Fruit fly (Drosophila melanogaster) whole organism, embryonic: ENCODE measurements around the gene CG4278.

Experiments
- Atf-2 ChIP-seq: fragments of 200-800 bp; sonication (Bioruptor generic); optimal IDR thresholded peaks from 2 replicates; lab custom pipeline; 2016; ENCODE audit warnings: missing biosample characterization, missing genetic modification characterization
- Atf6 ChIP-seq: fragments of 200-800 bp; sonication (Bioruptor generic); IDR thresholded peaks from 2 replicates; pipeline ENCODE4 v1.3.6; 2022; ENCODE audit warnings: missing biosample characterization, missing genetic modification characterization
- Bgb ChIP-seq: fragments of 200-800 bp; sonication (Bioruptor generic); IDR thresholded peaks from 2 replicates; pipeline ENCODE4 v1.3.6; 2022; ENCODE audit warnings: missing biosample characterization, missing genetic modification characterization; ENCODE audit not compliant: partially characterized antibody
- CG11696 ChIP-seq: fragments of 200-800 bp; sonication (Bioruptor generic); IDR thresholded peaks from 2 replicates; pipeline ENCODE4 v1.3.6; 2022; ENCODE audit warnings: missing biosample characterization, missing genetic modification characterization
- CG12769 ChIP-seq: fragments of 200-800 bp; sonication (Bioruptor generic); optimal IDR thresholded peaks from 2 replicates; lab custom pipeline; 2019; ENCODE audit warnings: missing biosample characterization, mild to moderate bottlenecking, missing genetic modification characterization, moderate library complexity
- CG14050 ChIP-seq: fragments of 200-800 bp; sonication (Bioruptor generic); IDR thresholded peaks from 3 replicates; pipeline ENCODE4 v1.3.6; 2022; ENCODE audit warnings: missing biosample characterization, missing genetic modification characterization
- CG14667 ChIP-seq: fragments of 200-800 bp; sonication (Bioruptor generic); IDR thresholded peaks from 2 replicates; pipeline ENCODE4 v1.3.6; 2022; ENCODE audit warnings: missing biosample characterization, missing genetic modification characterization
- CG15073 ChIP-seq: fragments of 200-800 bp; sonication (Bioruptor generic); optimal IDR thresholded peaks from 2 replicates; lab custom pipeline; 2016; ENCODE audit warnings: missing biosample characterization, missing genetic modification characterization
- CG1602 ChIP-seq: fragments of 200-800 bp; sonication (Bioruptor generic); optimal IDR thresholded peaks from 3 replicates; lab custom pipeline; 2016; ENCODE audit warnings: missing biosample characterization, missing genetic modification characterization
- CG17829 ChIP-seq: fragments of 200-800 bp; optimal IDR thresholded peaks from 2 replicates; lab custom pipeline; 2019; ENCODE audit warnings: missing biosample characterization, mild to moderate bottlenecking, missing genetic modification characterization, moderate library complexity
- CG18764 ChIP-seq: fragments of 200-800 bp; sonication (Bioruptor generic); optimal IDR thresholded peaks from 3 replicates; lab custom pipeline; 2016; ENCODE audit warnings: missing biosample characterization, missing genetic modification characterization
- CG2712 ChIP-seq: fragments of 200-800 bp; optimal IDR thresholded peaks from 3 replicates; lab custom pipeline; 2019; ENCODE audit warnings: missing biosample characterization, mild to moderate bottlenecking, missing genetic modification characterization, moderate library complexity
- CG32767 ChIP-seq: fragments of 200-800 bp; sonication (Bioruptor generic); IDR thresholded peaks from 2 replicates; pipeline ENCODE4 v1.3.6; 2022; ENCODE audit warnings: missing biosample characterization, missing genetic modification characterization
- CG33557 ChIP-seq: fragments of 200-800 bp; sonication (Bioruptor generic); optimal IDR thresholded peaks from 2 replicates; lab custom pipeline; 2019; ENCODE audit warnings: missing biosample characterization, mild to moderate bottlenecking, missing genetic modification characterization, moderate library complexity
- CG4730 ChIP-seq: fragments of 200-800 bp; sonication (Bioruptor generic); IDR thresholded peaks from 2 replicates; pipeline ENCODE4 v1.3.6; 2022; ENCODE audit warnings: missing biosample characterization, missing genetic modification characterization
- CG6175 ChIP-seq: fragments of 200-800 bp; sonication (Bioruptor generic); IDR thresholded peaks from 3 replicates; pipeline ENCODE4 v1.3.6; 2022; ENCODE audit warnings: missing biosample characterization, missing genetic modification characterization
- CG9215 ChIP-seq: fragments of 200-800 bp; sonication (Bioruptor generic); IDR thresholded peaks from 2 replicates; pipeline ENCODE4 v1.3.6; 2022; ENCODE audit warnings: missing biosample characterization, missing genetic modification characterization
- Deaf1 ChIP-seq: fragments of 200-800 bp; optimal IDR thresholded peaks from 3 replicates; lab custom pipeline; 2019; ENCODE audit warnings: missing biosample characterization, mild to moderate bottlenecking, missing genetic modification characterization, moderate library complexity
- Doc2 ChIP-seq: fragments of 200-800 bp; sonication (Bioruptor generic); IDR thresholded peaks from 2 replicates; pipeline ENCODE4 v1.3.6; 2022; ENCODE audit warnings: missing biosample characterization, missing genetic modification characterization
- Eip74EF ChIP-seq, 2 experiments: fragments of 200-800 bp in 1 of 2; fragments of >200 bp in 1 of 2; sonication (Bioruptor generic) in 1 of 2; optimal IDR thresholded peaks; 2 replicates each; lab custom pipeline; 2017 to 2019; ENCODE audit warnings: missing biosample characterization in 2 of 2, missing genetic modification characterization in 2 of 2, mild to moderate bottlenecking in 1 of 2, moderate library complexity in 1 of 2
- Hmx ChIP-seq: fragments of 200-800 bp; sonication (Bioruptor generic); optimal IDR thresholded peaks from 2 replicates; lab custom pipeline; 2016; ENCODE audit warnings: missing biosample characterization, missing genetic modification characterization
- Lpt ChIP-seq: fragments of >200 bp; optimal IDR thresholded peaks from 2 replicates; lab custom pipeline; 2018; ENCODE audit warnings: missing biosample characterization, missing genetic modification characterization
- Opbp ChIP-seq: fragments of 200-800 bp; sonication (Bioruptor generic); IDR thresholded peaks from 3 replicates; pipeline ENCODE4 v1.3.6; 2022; ENCODE audit warnings: missing biosample characterization, missing genetic modification characterization; ENCODE audit not compliant: partially characterized antibody
- Sry-δ ChIP-seq: fragments of 200-800 bp; sonication (Bioruptor generic); optimal IDR thresholded peaks from 2 replicates; lab custom pipeline; 2016; ENCODE audit warnings: missing biosample characterization, missing genetic modification characterization
- Stat92E ChIP-seq, 3 experiments: fragments of >200 bp in 2 of 3; fragments of 200-800 bp in 1 of 3; sonication (Bioruptor generic) in 1 of 3; optimal IDR thresholded peaks; 2 replicates each; lab custom pipeline; 2017 to 2019; ENCODE audit warnings: missing biosample characterization in 3 of 3, missing genetic modification characterization in 3 of 3, mild to moderate bottlenecking in 1 of 3, moderate library complexity in 1 of 3
- Vsx1 ChIP-seq: fragments of 200-800 bp; sonication (Bioruptor generic); optimal IDR thresholded peaks from 2 replicates; lab custom pipeline; 2017; ENCODE audit warnings: missing biosample characterization, mild to moderate bottlenecking, missing genetic modification characterization, missing genetic modification reagents
- YL-1 ChIP-seq: fragments of 200-800 bp; sonication (Bioruptor generic); optimal IDR thresholded peaks from 3 replicates; lab custom pipeline; 2017; ENCODE audit warnings: missing biosample characterization, mild to moderate bottlenecking, missing genetic modification characterization
- ap ChIP-seq: fragments of 200-800 bp; sonication (Bioruptor generic); IDR thresholded peaks from 2 replicates; pipeline ENCODE4 v1.3.6; 2022; ENCODE audit warnings: missing biosample characterization, missing genetic modification characterization
- ara ChIP-seq: fragments of 200-800 bp; sonication (Bioruptor generic); IDR thresholded peaks from 2 replicates; pipeline ENCODE4 v1.3.6; 2022; ENCODE audit warnings: missing biosample characterization, missing genetic modification characterization
- ase ChIP-seq: fragments of 200-800 bp; sonication (Bioruptor generic); IDR thresholded peaks from 3 replicates; pipeline ENCODE4 v1.3.6; 2022; ENCODE audit warnings: missing biosample characterization, missing genetic modification characterization
- btn ChIP-seq: fragments of 200-800 bp; sonication (Bioruptor generic); optimal IDR thresholded peaks from 2 replicates; lab custom pipeline; 2016; ENCODE audit warnings: missing biosample characterization, missing genetic modification characterization
- cg ChIP-seq: fragments of 200-800 bp; sonication (Bioruptor generic); optimal IDR thresholded peaks from 3 replicates; lab custom pipeline; 2019; ENCODE audit warnings: missing biosample characterization, mild to moderate bottlenecking, missing genetic modification characterization, moderate library complexity
- chinmo ChIP-seq: fragments of 200-800 bp; sonication (Bioruptor generic); IDR thresholded peaks from 4 replicates; pipeline ENCODE4 v1.3.6; 2022; ENCODE audit warnings: missing biosample characterization, missing genetic modification characterization; ENCODE audit not compliant: partially characterized antibody
- croc ChIP-seq: fragments of 200-800 bp; sonication (Bioruptor generic); conservative IDR thresholded peaks from 3 replicates; pipeline ENCODE4 v1.3.6; 2022; ENCODE audit warnings: missing biosample characterization, missing genetic modification characterization
- dan ChIP-seq: fragments of 200-800 bp; sonication (Bioruptor generic); IDR thresholded peaks from 2 replicates; pipeline ENCODE4 v1.3.6; 2022; ENCODE audit warnings: missing biosample characterization, missing genetic modification characterization
- fd64A ChIP-seq: fragments of 200-800 bp; sonication (Bioruptor generic); optimal IDR thresholded peaks from 3 replicates; lab custom pipeline; 2018; ENCODE audit warnings: missing biosample characterization, mild to moderate bottlenecking, missing genetic modification characterization
- gsb-n ChIP-seq: fragments of 200-800 bp; sonication (Bioruptor generic); optimal IDR thresholded peaks from 3 replicates; lab custom pipeline; 2018; ENCODE audit warnings: missing biosample characterization, mild to moderate bottlenecking, missing genetic modification characterization
- ind ChIP-seq: fragments of 200-800 bp; sonication (Bioruptor generic); optimal IDR thresholded peaks from 3 replicates; lab custom pipeline; 2016; ENCODE audit warnings: missing biosample characterization, missing genetic modification characterization
- inv ChIP-seq: fragments of 200-800 bp; sonication (Bioruptor generic); IDR thresholded peaks from 2 replicates; pipeline ENCODE4 v1.3.6; 2022; ENCODE audit warnings: missing biosample characterization, missing genetic modification characterization; ENCODE audit not compliant: partially characterized antibody
- knrl ChIP-seq: fragments of 200-800 bp; sonication (Bioruptor generic); IDR thresholded peaks from 3 replicates; pipeline ENCODE4 v1.3.6; 2022; ENCODE audit warnings: missing biosample characterization, missing genetic modification characterization; ENCODE audit not compliant: partially characterized antibody
- luna ChIP-seq: fragments of 200-800 bp; sonication (Bioruptor generic); optimal IDR thresholded peaks from 2 replicates; lab custom pipeline; 2016; ENCODE audit warnings: missing biosample characterization, missing genetic modification characterization
- maf-S ChIP-seq: fragments of 200-800 bp; sonication (Bioruptor generic); optimal IDR thresholded peaks from 2 replicates; lab custom pipeline; 2016; ENCODE audit warnings: missing biosample characterization, missing genetic modification characterization
- nom ChIP-seq: fragments of 200-800 bp; sonication (Bioruptor generic); optimal IDR thresholded peaks from 2 replicates; lab custom pipeline; 2017; ENCODE audit warnings: missing biosample characterization, missing genetic modification characterization, mild to moderate bottlenecking, moderate library complexity, missing genetic modification reagents
- pita ChIP-seq: fragments of 200-800 bp; sonication (Bioruptor generic); optimal IDR thresholded peaks from 2 replicates; lab custom pipeline; 2017; ENCODE audit warnings: missing biosample characterization, mild to moderate bottlenecking, missing genetic modification characterization
- prd ChIP-seq, 3 experiments: fragments of >200 bp in 2 of 3; fragments of 200-800 bp in 1 of 3; sonication (Bioruptor generic) in 1 of 3; optimal IDR thresholded peaks in 2 of 3; IDR thresholded peaks in 1 of 3; 2 replicates in 2 of 3; 3 replicates in 1 of 3; pipeline versions ENCODE4 v1.3.6 to Lab custom; 2017 to 2022; ENCODE audit warnings: missing biosample characterization in 1 of 3, missing genetic modification characterization in 1 of 3
- sd ChIP-seq: fragments of 200-800 bp; sonication (Bioruptor generic); optimal IDR thresholded peaks from 3 replicates; lab custom pipeline; 2018; ENCODE audit warnings: missing biosample characterization, mild to moderate bottlenecking, missing genetic modification characterization, moderate library complexity
- ssp ChIP-seq: fragments of 200-800 bp; sonication (Bioruptor generic); IDR thresholded peaks from 2 replicates; pipeline ENCODE4 v1.3.6; 2022; ENCODE audit warnings: missing biosample characterization, missing genetic modification characterization
- trh ChIP-seq: fragments of 200-800 bp; sonication (Bioruptor generic); optimal IDR thresholded peaks from 2 replicates; lab custom pipeline; 2016; ENCODE audit warnings: missing biosample characterization, missing genetic modification characterization
- vfl ChIP-seq: fragments of 200-800 bp; sonication (Bioruptor generic); optimal IDR thresholded peaks from 2 replicates; lab custom pipeline; 2016; ENCODE audit warnings: missing biosample characterization, missing genetic modification characterization

The CG4278 gene

DNA sequence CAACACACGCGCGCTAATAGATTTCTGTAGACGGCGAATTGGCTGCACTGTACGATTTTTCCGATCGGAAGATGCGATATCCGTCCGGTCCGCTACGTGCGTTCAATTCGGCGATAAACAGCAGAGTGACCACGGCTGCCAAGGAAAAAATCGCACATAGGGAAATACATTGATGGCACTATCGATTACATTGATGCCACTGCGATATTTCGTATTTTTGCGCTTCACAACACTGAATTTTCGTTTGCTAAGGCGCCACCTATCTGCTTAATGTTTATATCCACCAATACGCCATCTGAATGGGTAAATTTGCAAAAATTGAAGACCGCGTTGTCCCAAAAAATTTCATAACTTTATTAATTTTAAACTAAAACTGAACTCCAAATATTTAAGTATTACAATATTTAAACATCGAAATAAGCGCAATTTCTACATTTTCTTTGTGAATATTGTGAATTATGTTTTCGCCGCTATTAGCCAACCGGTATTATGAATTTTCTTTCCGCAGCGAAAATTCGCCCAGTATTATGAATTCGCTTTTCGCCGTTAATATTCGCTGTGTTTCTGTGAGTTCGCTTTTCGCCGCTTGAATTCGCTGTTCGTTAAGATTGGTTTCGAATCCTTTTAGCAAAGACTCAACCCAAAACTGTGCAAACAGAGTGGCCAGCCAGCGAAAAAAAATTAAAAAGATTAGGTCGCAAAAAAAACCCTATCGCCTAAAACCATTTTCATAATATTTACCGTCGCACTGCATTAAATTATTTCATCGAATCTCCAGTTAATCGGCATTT lies 39.1 kb upstream of the CG4278 start, which contains the start of the genes crp and pkaap (continued):
- TF ChIP-seq sd (tag; lab: Kevin White, UChicago) (peak; percentile 39), knrl (GFP tag; lab: Robert Waterston, UW) (no peak), ind (peak; percentile 83), chinmo (GFP tag; lab: Robert Waterston, UW) (no peak), CG14050 (GFP tag; lab: Robert Waterston, UW) (no peak), ap (GFP tag; lab: Robert Waterston, UW) (no peak), Vsx1 (peak; percentile 46), cg (GFP tag; lab: Kevin White, UChicago) (no peak), btn (GFP tag; lab: Kevin White, UChicago) (peak; percentile 77), CG17829 (tag; lab: Kevin White, UChicago) (peak; percentile 74), dan (GFP tag; lab: Robert Waterston, UW) (no peak), ssp (no peak), luna (GFP tag; lab: Kevin White, UChicago) (peak; percentile 36), Bgb (GFP tag; lab: Robert Waterston, UW) (no peak), croc (peak; percentile 26; the same call in 1 of the 3 replicates), Hmx (GFP tag; lab: Kevin White, UChicago) (peak; percentile 78), CG14667 (no peak), vfl (peak; percentile 78), Opbp (GFP tag; lab: Robert Waterston, UW) (no peak), ara (GFP tag; lab: Robert Waterston, UW) (no peak), CG32767 (GFP tag; lab: Robert Waterston, UW) (no peak), CG6175 (GFP tag; lab: Robert Waterston, UW) (no peak), CG18764 (GFP tag; lab: Kevin White, UChicago) (peak; percentile 81), Sry-δ (GFP tag; lab: Kevin White, UChicago) (peak; percentile 93), Eip74EF (GFP tag; optimal IDR thresholded peaks at IDR 0.05; lab: Kevin White, UChicago) (peak in 1 of 2 experiments; percentile 59), CG2712 (tag; lab: Kevin White, UChicago) (peak; percentile 77), maf-S (GFP tag; lab: Kevin White, UChicago) (peak; percentile 88), CG4730 (GFP tag; lab: Robert Waterston, UW) (no peak), ase (GFP tag; lab: Robert Waterston, UW) (no peak), fd64A (no peak), YL-1 (GFP tag; lab: Kevin White, UChicago) (peak; percentile 75), CG12769 (tag; lab: Kevin White, UChicago) (no peak), trh (GFP tag; lab: Kevin White, UChicago) (peak; percentile 57), Atf-2 (GFP tag; lab: Kevin White, UChicago) (peak; percentile 84), pita (GFP tag; lab: Kevin White, UChicago) (peak; percentile 98), CG33557 (peak; percentile 37), CG15073 (GFP tag; lab: Kevin White, UChicago) (peak; percentile 13), nom (GFP tag; lab: Kevin White, UChicago) (peak; percentile 65), Atf6 (GFP tag; lab: Robert Waterston, UW) (no peak), prd (optimal IDR thresholded peaks at IDR 0.05; lab: Kevin White, UChicago) (no peak), prd (GFP tag; IDR thresholded peaks at IDR 0.05; lab: Robert Waterston, UW) (no peak), Doc2 (GFP tag; lab: Robert Waterston, UW) (no peak), gsb-n (peak; percentile 52), inv (GFP tag; lab: Robert Waterston, UW) (no peak), Stat92E (GFP tag; optimal IDR thresholded peaks at IDR 0.05; lab: Kevin White, UChicago) (peak in 1 of 3 experiments; percentile 84), Lpt (GFP tag; lab: Kevin White, UChicago) (no peak), CG1602 (GFP tag; lab: Kevin White, UChicago) (peak; percentile 85), Deaf1 (tag; lab: Kevin White, UChicago) (peak; percentile 47), CG11696 (no peak), CG9215 (no peak)
